Worm (Caenorhabditis elegans) whole organism, mixed stage, embryonic: Measurements from ENCODE around the gene sra-3.

Experiments used
- ceh-39 ChIP-seq: fragments of 150-350 bp; optimal IDR thresholded peaks from 2 replicates; lab custom pipeline; 2014; ENCODE audit warnings: missing biosample characterization, missing genetic modification characterization
- ces-1 ChIP-seq: fragments of 150-350 bp; optimal IDR thresholded peaks from 2 replicates; lab custom pipeline; 2014; ENCODE audit warnings: missing biosample characterization, missing genetic modification reagents, missing genetic modification characterization
- drap-1 ChIP-seq: fragments of 200-800 bp; sonication (Bioruptor generic); optimal IDR thresholded peaks from 3 replicates; lab custom pipeline; 2018; ENCODE audit warnings: mild to moderate bottlenecking, missing genetic modification characterization, missing compliant biosample characterization
- lin-13 ChIP-seq: fragments of 150-350 bp; optimal IDR thresholded peaks from 2 replicates; lab custom pipeline; 2014; ENCODE audit warnings: missing biosample characterization, missing genetic modification characterization
- lsy-2 ChIP-seq: fragments of 150-350 bp; optimal IDR thresholded peaks from 2 replicates; lab custom pipeline; 2014; ENCODE audit warnings: missing biosample characterization, missing genetic modification characterization
- mep-1 ChIP-seq: fragments of 150-350 bp; optimal IDR thresholded peaks from 2 replicates; lab custom pipeline; 2017; ENCODE audit warnings: missing biosample characterization, missing genetic modification reagents, missing genetic modification characterization, inconsistent platforms
- nhr-237 ChIP-seq: fragments of 150-350 bp; optimal IDR thresholded peaks from 2 replicates; lab custom pipeline; 2014; ENCODE audit warnings: missing biosample characterization, missing genetic modification characterization
- nhr-28 ChIP-seq: fragments of 150-350 bp; optimal IDR thresholded peaks from 2 replicates; lab custom pipeline; 2014; ENCODE audit warnings: missing biosample characterization, missing genetic modification characterization
- snpc-4 ChIP-seq: fragments of 150-350 bp; optimal IDR thresholded peaks from 2 replicates; lab custom pipeline; 2014; ENCODE audit warnings: missing biosample characterization, missing genetic modification characterization
- unc-120 ChIP-seq: sonication (generic microtip); optimal IDR thresholded peaks from 2 replicates; lab custom pipeline; 2017; ENCODE audit warnings: missing genetic modification characterization, missing compliant biosample characterization; ENCODE audit not compliant: poor library complexity, severe bottlenecking
- unc-39 ChIP-seq: fragments of 150-350 bp; optimal IDR thresholded peaks from 2 replicates; lab custom pipeline; 2014; ENCODE audit warnings: missing biosample characterization, missing genetic modification characterization

- TF ChIP-seq mep-1 (peak; percentile 6), lin-13 (tag; lab: Kevin White, UChicago) (no peak), ceh-39 (peak; percentile 51), drap-1 (no peak), nhr-237 (tag; lab: Kevin White, UChicago) (no peak), lsy-2 (peak; percentile 9), unc-39 (tag; lab: Kevin White, UChicago) (no peak), snpc-4 (no peak), nhr-28 (tag; lab: Kevin White, UChicago) (no peak), unc-120 (tag; lab: Kevin White, UChicago) (peak; percentile 29), ces-1 (GFP tag; lab: Kevin White, UChicago) (no peak)
Observed at ce11 chrII:9491045-9491444, 49.6 kb downstream of the sra-3 start.
